Worm (Caenorhabditis elegans) whole organism, L4/young adult: ENCODE data around the gene Y26E6A.2.

Experiments used
- W03F9.2 ChIP-seq: fragments of 150-350 bp; optimal IDR thresholded peaks from 2 replicates; lab custom pipeline; 2014; ENCODE audit warnings: missing biosample characterization, missing genetic modification characterization
- dao-5 ChIP-seq: sonication (generic microtip); optimal IDR thresholded peaks from 2 replicates; lab custom pipeline; 2016; ENCODE audit warnings: missing genotype, missing genetic modification characterization, moderate library complexity, missing compliant biosample characterization
- him-1 ChIP-seq: sonication (generic microtip); optimal IDR thresholded peaks from 2 replicates; lab custom pipeline; 2016; ENCODE audit warnings: missing genotype, missing genetic modification reagents, missing genetic modification characterization, missing compliant biosample characterization

- no peak for TF ChIP-seq dao-5
- TF ChIP-seq W03F9.2 (tag; lab: Kevin White, UChicago) = no peak
- TF ChIP-seq him-1 (tag; lab: Kevin White, UChicago) = no peak
These were observed 36.1 kb downstream of the Y26E6A.2 start for ce11 chrX:13878082-13878481.
